Fruit fly (Drosophila melanogaster) whole organism, embryonic: ENCODE data around the gene Spn27A.

Experiments used
- Bgb ChIP-seq: fragments of 200-800 bp; sonication (Bioruptor generic); IDR thresholded peaks from 2 replicates; pipeline ENCODE4 v1.3.6; 2022; ENCODE audit warnings: missing biosample characterization, missing genetic modification characterization; ENCODE audit not compliant: partially characterized antibody
- CG10565 ChIP-seq: fragments of 200-800 bp; sonication (Bioruptor generic); optimal IDR thresholded peaks from 3 replicates; lab custom pipeline; 2016; ENCODE audit warnings: missing biosample characterization, mild to moderate bottlenecking, missing genetic modification characterization
- CG13287 ChIP-seq: fragments of 200-800 bp; sonication (Bioruptor generic); IDR thresholded peaks from 2 replicates; pipeline ENCODE4 v1.3.6; 2022; ENCODE audit warnings: missing biosample characterization, missing genetic modification characterization; ENCODE audit not compliant: partially characterized antibody
- CG13624 ChIP-seq: fragments of 200-800 bp; sonication (Bioruptor generic); optimal IDR thresholded peaks from 2 replicates; lab custom pipeline; 2016; ENCODE audit warnings: missing biosample characterization, missing genetic modification characterization
- CG14710 ChIP-seq: fragments of 200-800 bp; sonication (Bioruptor generic); optimal IDR thresholded peaks from 3 replicates; lab custom pipeline; 2019; ENCODE audit warnings: missing biosample characterization, mild to moderate bottlenecking, missing genetic modification characterization, moderate library complexity
- CG16815 ChIP-seq: fragments of 200-800 bp; sonication (Bioruptor generic); optimal IDR thresholded peaks from 3 replicates; lab custom pipeline; 2017; ENCODE audit warnings: missing biosample characterization, mild to moderate bottlenecking, missing genetic modification characterization
- CG16863 ChIP-seq: fragments of 200-800 bp; sonication (Bioruptor generic); optimal IDR thresholded peaks from 3 replicates; lab custom pipeline; 2016; ENCODE audit warnings: missing biosample characterization, missing genetic modification characterization
- CG18011 ChIP-seq: fragments of 200-800 bp; sonication (Bioruptor generic); optimal IDR thresholded peaks from 2 replicates; lab custom pipeline; 2017; ENCODE audit warnings: missing biosample characterization, missing genetic modification characterization, mild to moderate bottlenecking, moderate library complexity, missing genotype
- CG18476 ChIP-seq: fragments of 200-800 bp; sonication (Bioruptor generic); optimal IDR thresholded peaks from 2 replicates; lab custom pipeline; 2016; ENCODE audit warnings: missing biosample characterization, mild to moderate bottlenecking, missing genetic modification characterization
- CG34224 ChIP-seq: fragments of 200-800 bp; sonication (Bioruptor generic); IDR thresholded peaks from 3 replicates; pipeline ENCODE4 v1.3.6; 2022; ENCODE audit warnings: missing biosample characterization, missing genetic modification characterization; ENCODE audit not compliant: partially characterized antibody
- CG6175 ChIP-seq: fragments of 200-800 bp; sonication (Bioruptor generic); IDR thresholded peaks from 3 replicates; pipeline ENCODE4 v1.3.6; 2022; ENCODE audit warnings: missing biosample characterization, missing genetic modification characterization
- CG6254 ChIP-seq: fragments of 200-800 bp; sonication (Bioruptor generic); optimal IDR thresholded peaks from 3 replicates; lab custom pipeline; 2017; ENCODE audit warnings: mild to moderate bottlenecking, missing biosample characterization, missing genetic modification reagents, missing genetic modification characterization
- CG7987 ChIP-seq: fragments of 200-800 bp; sonication (Bioruptor generic); optimal IDR thresholded peaks from 2 replicates; lab custom pipeline; 2018; ENCODE audit warnings: missing biosample characterization, mild to moderate bottlenecking, missing genetic modification characterization, moderate library complexity
- CG8290 ChIP-seq, 3 experiments: fragments of 200-800 bp; sonication (Bioruptor generic); optimal IDR thresholded peaks; 2 replicates each; lab custom pipeline; 2016 to 2019; ENCODE audit warnings: missing biosample characterization in 3 of 3, missing genetic modification characterization in 3 of 3, mild to moderate bottlenecking in 2 of 3, moderate library complexity in 1 of 3
- CG9817 ChIP-seq: fragments of 200-800 bp; sonication (Bioruptor generic); optimal IDR thresholded peaks from 2 replicates; lab custom pipeline; 2018; ENCODE audit warnings: missing biosample characterization, mild to moderate bottlenecking, missing genetic modification characterization, moderate library complexity
- Chrac-16 ChIP-seq: fragments of 200-800 bp; sonication (Bioruptor generic); optimal IDR thresholded peaks from 3 replicates; lab custom pipeline; 2016; ENCODE audit warnings: missing biosample characterization, missing genetic modification characterization
- CoRest ChIP-seq: fragments of 200-800 bp; sonication (Bioruptor generic); optimal IDR thresholded peaks from 3 replicates; lab custom pipeline; 2018; ENCODE audit warnings: missing biosample characterization, mild to moderate bottlenecking, missing genetic modification characterization, moderate library complexity
- Dbx ChIP-seq: fragments of 200-800 bp; sonication (Bioruptor generic); IDR thresholded peaks from 3 replicates; pipeline ENCODE4 v1.3.6; 2022; ENCODE audit warnings: missing biosample characterization, missing genetic modification characterization
- Doc3 ChIP-seq: fragments of 200-800 bp; sonication (Bioruptor generic); IDR thresholded peaks from 3 replicates; pipeline ENCODE4 v1.3.6; 2022; ENCODE audit warnings: missing biosample characterization, missing genetic modification characterization; ENCODE audit not compliant: partially characterized antibody
- Dref ChIP-seq: fragments of 200-800 bp; sonication (Bioruptor generic); IDR thresholded peaks from 2 replicates; pipeline ENCODE4 v1.3.6; 2022; ENCODE audit warnings: missing biosample characterization, missing genetic modification characterization
- E2f2 ChIP-seq: fragments of 200-800 bp; sonication (Bioruptor generic); IDR thresholded peaks from 2 replicates; pipeline ENCODE4 v1.3.6; 2022; ENCODE audit warnings: missing biosample characterization, missing genetic modification characterization
- Ets65A ChIP-seq: fragments of 200-800 bp; sonication (Bioruptor generic); peaks from one replicate; lab custom pipeline; 2016; ENCODE audit warnings: missing biosample characterization, missing genetic modification characterization
- GATAe ChIP-seq: fragments of 200-800 bp; sonication (Bioruptor generic); conservative IDR thresholded peaks from 2 replicates; pipeline ENCODE4 v1.3.6; 2022; ENCODE audit warnings: missing biosample characterization, missing genetic modification characterization
- MESR4 ChIP-seq: fragments of 200-800 bp; sonication (Bioruptor generic); optimal IDR thresholded peaks from 2 replicates; lab custom pipeline; 2018; ENCODE audit warnings: missing biosample characterization, mild to moderate bottlenecking, missing genetic modification characterization, moderate library complexity
- Med ChIP-seq: fragments of 200-800 bp; sonication (Bioruptor generic); peaks from one replicate; lab custom pipeline; 2016; ENCODE audit warnings: missing biosample characterization, missing genetic modification characterization, mild to moderate bottlenecking, inconsistent platforms, moderate library complexity
- Mrtf ChIP-seq: fragments of 200-800 bp; sonication (Bioruptor generic); IDR thresholded peaks from 3 replicates; pipeline ENCODE4 v1.3.6; 2022; ENCODE audit warnings: missing biosample characterization, missing genetic modification characterization
- Myb ChIP-seq: fragments of 200-800 bp; sonication (Bioruptor generic); optimal IDR thresholded peaks from 2 replicates; lab custom pipeline; 2016; ENCODE audit warnings: missing biosample characterization, missing genetic modification characterization
- Nf-YB ChIP-seq: fragments of 200-800 bp; sonication (Bioruptor generic); optimal IDR thresholded peaks from 3 replicates; lab custom pipeline; 2019; ENCODE audit warnings: missing biosample characterization, mild to moderate bottlenecking, missing genetic modification characterization, moderate library complexity
- Ravus ChIP-seq: fragments of 200-800 bp; sonication (Bioruptor generic); IDR thresholded peaks from 2 replicates; pipeline ENCODE4 v1.3.6; 2022; ENCODE audit warnings: missing biosample characterization, missing genetic modification characterization
- Stat92E ChIP-seq, 3 experiments: fragments of >200 bp in 2 of 3; fragments of 200-800 bp in 1 of 3; sonication (Bioruptor generic) in 1 of 3; optimal IDR thresholded peaks; 2 replicates each; lab custom pipeline; 2017 to 2019; ENCODE audit warnings: missing biosample characterization in 3 of 3, missing genetic modification characterization in 3 of 3, mild to moderate bottlenecking in 1 of 3, moderate library complexity in 1 of 3
- TFAM ChIP-seq: fragments of 200-800 bp; sonication (Bioruptor generic); optimal IDR thresholded peaks from 2 replicates; lab custom pipeline; 2017; ENCODE audit warnings: missing biosample characterization, missing genetic modification characterization, inconsistent platforms
- amos ChIP-seq: fragments of 200-800 bp; sonication (Bioruptor generic); IDR thresholded peaks from 2 replicates; pipeline ENCODE4 v1.3.6; 2022; ENCODE audit warnings: missing biosample characterization, missing genetic modification characterization; ENCODE audit not compliant: partially characterized antibody
- ci ChIP-seq: fragments of 200-800 bp; sonication (Bioruptor generic); IDR thresholded peaks from 3 replicates; pipeline ENCODE4 v1.3.6; 2022; ENCODE audit warnings: missing biosample characterization, missing genetic modification characterization
- cwo ChIP-seq: fragments of 200-800 bp; sonication (Bioruptor generic); optimal IDR thresholded peaks from 3 replicates; lab custom pipeline; 2017; ENCODE audit warnings: missing biosample characterization, missing genetic modification characterization, mild to moderate bottlenecking, moderate library complexity, missing genetic modification reagents
- dimm ChIP-seq: fragments of 200-800 bp; sonication (Bioruptor generic); IDR thresholded peaks from 2 replicates; pipeline ENCODE4 v1.3.6; 2022; ENCODE audit warnings: missing biosample characterization, missing genetic modification characterization
- dm ChIP-seq: fragments of 200-800 bp; sonication (Bioruptor generic); optimal IDR thresholded peaks from 3 replicates; lab custom pipeline; 2016; ENCODE audit warnings: missing biosample characterization, missing genetic modification characterization
- en ChIP-seq: fragments of 200-800 bp; sonication (Bioruptor generic); optimal IDR thresholded peaks from 2 replicates; lab custom pipeline; 2016; ENCODE audit warnings: missing biosample characterization, missing genetic modification characterization
- fd96Cb ChIP-seq: fragments of 200-800 bp; sonication (Bioruptor generic); optimal IDR thresholded peaks from 2 replicates; lab custom pipeline; 2018; ENCODE audit warnings: missing biosample characterization, mild to moderate bottlenecking, missing genetic modification characterization, moderate library complexity
- fu2 ChIP-seq: fragments of 200-800 bp; sonication (Bioruptor generic); optimal IDR thresholded peaks from 2 replicates; lab custom pipeline; 2016; ENCODE audit warnings: missing biosample characterization, missing genetic modification characterization
- gro ChIP-seq: fragments of 200-800 bp; sonication (Bioruptor generic); optimal IDR thresholded peaks from 2 replicates; lab custom pipeline; 2016; ENCODE audit warnings: missing biosample characterization, missing genetic modification characterization
- lab ChIP-seq: fragments of 200-800 bp; sonication (Bioruptor generic); optimal IDR thresholded peaks from 3 replicates; lab custom pipeline; 2017; ENCODE audit warnings: missing biosample characterization, missing genetic modification characterization, mild to moderate bottlenecking, moderate library complexity, missing genetic modification reagents
- maf-S ChIP-seq: fragments of 200-800 bp; sonication (Bioruptor generic); optimal IDR thresholded peaks from 2 replicates; lab custom pipeline; 2016; ENCODE audit warnings: missing biosample characterization, missing genetic modification characterization
- nerfin-2 ChIP-seq: fragments of 200-800 bp; sonication (Bioruptor generic); IDR thresholded peaks from 2 replicates; pipeline ENCODE4 v1.3.6; 2022; ENCODE audit warnings: missing biosample characterization, missing genetic modification characterization; ENCODE audit not compliant: partially characterized antibody
- org-1 ChIP-seq: fragments of 200-800 bp; sonication (Bioruptor generic); optimal IDR thresholded peaks from 2 replicates; lab custom pipeline; 2017; ENCODE audit warnings: missing biosample characterization, missing genetic modification characterization
- sisA ChIP-seq: fragments of 200-800 bp; sonication (Bioruptor generic); IDR thresholded peaks from 2 replicates; pipeline ENCODE4 v1.3.6; 2022; ENCODE audit warnings: missing biosample characterization, missing genetic modification characterization
- slbo ChIP-seq: fragments of 200-800 bp; sonication (Bioruptor generic); IDR thresholded peaks from 2 replicates; pipeline ENCODE4 v1.3.6; 2022; ENCODE audit warnings: missing biosample characterization, missing genetic modification characterization
- zf30C ChIP-seq: fragments of 200-800 bp; sonication (Bioruptor generic); optimal IDR thresholded peaks from 3 replicates; lab custom pipeline; 2018; ENCODE audit warnings: missing biosample characterization, mild to moderate bottlenecking, missing genetic modification characterization

Gene Spn27A

DNA sequence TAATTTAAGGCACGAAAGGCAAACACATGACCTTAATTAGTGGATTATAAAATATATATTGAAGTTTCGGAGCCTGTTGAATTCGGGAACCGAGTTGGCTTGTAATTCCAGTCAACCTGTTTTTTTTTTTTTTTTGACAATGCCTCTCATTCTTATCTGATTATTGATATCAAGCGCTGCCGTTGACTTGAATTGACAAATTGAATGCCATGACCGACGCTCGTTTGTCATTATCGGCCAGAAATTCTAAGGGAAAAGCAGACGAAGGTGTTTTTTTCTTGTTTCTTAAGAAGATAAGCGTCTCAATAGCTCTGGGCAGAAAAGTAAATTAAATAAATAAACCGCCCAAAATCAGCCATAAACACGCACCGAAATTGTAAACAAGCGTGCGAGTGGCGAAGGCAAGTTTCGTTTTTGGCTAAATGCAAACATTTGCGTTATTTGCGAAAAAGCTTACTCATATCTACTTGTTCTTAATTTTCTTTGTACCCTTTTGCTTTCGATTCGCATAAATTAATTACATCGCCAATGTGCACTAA is 29.9 kb downstream of the Spn27A start (continued):
- TF ChIP-seq CG16815 (GFP tag; lab: Kevin White, UChicago) (no peak), CG7987 (peak; percentile 60), CG9817 (tag; lab: Kevin White, UChicago) (no peak), Chrac-16 (GFP tag; lab: Kevin White, UChicago) (no peak), GATAe (GFP tag; lab: Robert Waterston, UW) (peak; percentile 18; the same call in 1 of the 2 replicates), CG16863 (GFP tag; lab: Kevin White, UChicago) (no peak), fu2 (no peak), Ravus (GFP tag; lab: Robert Waterston, UW) (no peak), TFAM (GFP tag; lab: Kevin White, UChicago) (no peak), Myb (GFP tag; lab: Kevin White, UChicago) (no peak), lab (GFP tag; lab: Kevin White, UChicago) (peak; percentile 56), Dbx (GFP tag; lab: Robert Waterston, UW) (0 out of 3 replicates have a peak, but pooled peaks have one; percentile 39), CG18011 (GFP tag; lab: Kevin White, UChicago) (no peak), nerfin-2 (no peak), CG6254 (no peak), MESR4 (GFP tag; lab: Kevin White, UChicago) (no peak), CG18476 (GFP tag; lab: Kevin White, UChicago) (no peak), CG8290 (GFP tag; optimal IDR thresholded peaks at IDR 0.05; lab: Kevin White, UChicago) (no peak), CG8290 (tag; optimal IDR thresholded peaks at IDR 0.05; lab: Kevin White, UChicago) (no peak), org-1 (GFP tag; lab: Kevin White, UChicago) (no peak), CG10565 (GFP tag; lab: Kevin White, UChicago) (no peak), gro (GFP tag; lab: Kevin White, UChicago) (no peak), Nf-YB (GFP tag; lab: Kevin White, UChicago) (no peak), fd96Cb (tag; lab: Kevin White, UChicago) (no peak), CG13624 (no peak), Bgb (GFP tag; lab: Robert Waterston, UW) (no peak)
- TF ChIP-seq, all 482 proteins: peak for 20

DNA sequence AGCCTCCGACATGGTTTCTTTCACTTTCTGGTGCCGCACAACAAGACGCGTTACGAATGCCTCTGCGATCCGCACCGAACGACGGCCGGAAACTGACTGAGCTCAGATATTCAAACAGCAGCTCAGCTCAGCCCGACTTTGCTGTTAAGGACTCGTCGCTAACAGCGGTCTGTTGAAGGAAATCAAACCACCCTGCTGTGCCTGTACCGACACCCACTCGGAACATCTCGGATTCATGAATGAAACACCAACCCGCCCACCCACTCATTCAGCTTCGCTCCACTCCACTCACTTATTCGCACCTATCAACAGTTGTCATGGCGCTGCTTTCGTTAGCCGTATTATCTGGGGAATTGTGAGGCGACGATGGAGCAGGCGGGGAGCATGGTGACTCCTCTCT is 40.8 kb downstream of the Spn27A start, which contains the start of gene Oatp26F:
Oatp26F (minus strand) TSS at position 101 of the 400 bp plus-strand sequence.
- TF ChIP-seq Mrtf (GFP tag; lab: Robert Waterston, UW) (0 out of 3 replicates have a peak, but pooled peaks have one; percentile 16), Stat92E (GFP tag; optimal IDR thresholded peaks at IDR 0.05; lab: Kevin White, UChicago) (no peak), Bgb (GFP tag; lab: Robert Waterston, UW) (0 out of 2 replicates have a peak, but pooled peaks have one; percentile 24), sisA (GFP tag; lab: Robert Waterston, UW) (no peak), Med (GFP tag; lab: Kevin White, UChicago) (peak; percentile 54), Dref (0 out of 2 replicates have a peak, but pooled peaks have one; percentile 18), en (no peak), Ets65A (GFP tag; lab: Kevin White, UChicago) (peak; percentile 26), dimm (no peak), ci (GFP tag; lab: Robert Waterston, UW) (no peak)

DNA sequence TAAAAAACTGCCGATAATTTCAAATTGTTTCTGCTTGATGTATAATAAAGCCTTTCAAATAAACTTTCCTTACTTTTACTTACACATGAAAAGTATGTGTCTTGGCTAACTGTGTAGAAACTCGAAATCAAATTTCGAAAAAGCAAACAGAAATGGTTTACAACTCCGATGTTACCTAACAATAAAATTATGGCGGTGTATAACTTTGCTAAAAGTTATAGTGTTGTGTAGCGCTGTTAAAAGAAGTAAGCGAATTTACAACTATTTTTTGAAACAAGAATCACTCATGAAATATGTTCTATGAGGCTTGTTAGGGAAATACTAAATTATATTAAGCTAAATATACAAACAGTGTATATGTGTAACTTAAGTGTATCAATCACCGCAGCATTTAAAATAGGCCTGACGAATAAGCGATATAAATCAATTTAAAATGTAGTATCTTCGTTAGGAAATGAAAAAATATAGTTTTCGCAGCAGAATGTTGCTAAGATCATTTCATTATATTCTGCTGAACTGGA is 50.4 kb downstream of the Spn27A start, which contains the start of gene CG34345:
CG34345 (plus strand) TSS at position 471 of the 521 bp plus-strand sequence.
- peak; percentile 89 for TF ChIP-seq CG13287
- peak; percentile 75 for TF ChIP-seq CG34224
- TF ChIP-seq cwo, result no peak
- peak; percentile 54 for TF ChIP-seq CG14710
- TF ChIP-seq dm (GFP tag; lab: Kevin White, UChicago), result no peak
- peak; percentile 5 for TF ChIP-seq zf30C
- peak; percentile 81 for TF ChIP-seq Myb (GFP tag; lab: Kevin White, UChicago)
- TF ChIP-seq CoRest (tag; lab: Kevin White, UChicago), result peak; percentile 47
- peak; percentile 60 for TF ChIP-seq E2f2 (GFP tag; lab: Robert Waterston, UW)
- peak; percentile 59 for TF ChIP-seq amos
- TF ChIP-seq Doc3, result peak; percentile 62; the same call in 2 of the 3 replicates
- TF ChIP-seq maf-S (GFP tag; lab: Kevin White, UChicago), result peak; percentile 6
- TF ChIP-seq slbo (GFP tag; lab: Robert Waterston, UW), result peak; percentile 40; the same call in 1 of the 2 replicates
- TF ChIP-seq CG6175 (GFP tag; lab: Robert Waterston, UW), result no peak
